Fruit fly (Drosophila melanogaster) whole organism, embryonic: ENCODE measurements around the gene CG17855.

ENCODE experiments used
- Antp ChIP-seq: fragments of 200-800 bp; sonication (Bioruptor generic); optimal IDR thresholded peaks from 3 replicates; lab custom pipeline; 2016; ENCODE audit warnings: missing biosample characterization, missing genetic modification characterization
- Atf-2 ChIP-seq: fragments of 200-800 bp; sonication (Bioruptor generic); optimal IDR thresholded peaks from 2 replicates; lab custom pipeline; 2016; ENCODE audit warnings: missing biosample characterization, missing genetic modification characterization
- BtbVII ChIP-seq: fragments of 200-800 bp; sonication (Bioruptor generic); optimal IDR thresholded peaks from 3 replicates; lab custom pipeline; 2017; ENCODE audit warnings: missing biosample characterization, mild to moderate bottlenecking, missing genetic modification characterization
- CG12769 ChIP-seq: fragments of 200-800 bp; sonication (Bioruptor generic); optimal IDR thresholded peaks from 2 replicates; lab custom pipeline; 2019; ENCODE audit warnings: missing biosample characterization, mild to moderate bottlenecking, missing genetic modification characterization, moderate library complexity
- CG12942 ChIP-seq: fragments of 200-800 bp; sonication (Bioruptor generic); optimal IDR thresholded peaks from 3 replicates; lab custom pipeline; 2016; ENCODE audit warnings: missing biosample characterization, missing genetic modification characterization
- CG14014 ChIP-seq: fragments of 200-800 bp; sonication (Bioruptor generic); IDR thresholded peaks from 2 replicates; pipeline ENCODE4 v1.3.6; 2022; ENCODE audit warnings: missing biosample characterization, missing genetic modification characterization
- CG14965 ChIP-seq: fragments of 200-800 bp; sonication (Bioruptor generic); optimal IDR thresholded peaks from 2 replicates; lab custom pipeline; 2016; ENCODE audit warnings: missing biosample characterization, missing genetic modification characterization, borderline replicate concordance
- CG15479 ChIP-seq: fragments of 200-800 bp; sonication (Bioruptor generic); optimal IDR thresholded peaks from 3 replicates; lab custom pipeline; 2019; ENCODE audit warnings: missing biosample characterization, mild to moderate bottlenecking, missing genetic modification characterization, moderate library complexity
- CG15514 ChIP-seq: fragments of 200-800 bp; sonication (Bioruptor generic); optimal IDR thresholded peaks from 3 replicates; lab custom pipeline; 2017; ENCODE audit warnings: missing biosample characterization, missing genetic modification characterization, mild to moderate bottlenecking, moderate library complexity, missing genetic modification reagents
- CG17829 ChIP-seq: fragments of 200-800 bp; optimal IDR thresholded peaks from 2 replicates; lab custom pipeline; 2019; ENCODE audit warnings: missing biosample characterization, mild to moderate bottlenecking, missing genetic modification characterization, moderate library complexity
- CG2202 ChIP-seq: fragments of 200-800 bp; sonication (Bioruptor generic); optimal IDR thresholded peaks from 2 replicates; lab custom pipeline; 2018; ENCODE audit warnings: missing biosample characterization, mild to moderate bottlenecking, missing genetic modification characterization
- CG30020 ChIP-seq: fragments of 200-800 bp; optimal IDR thresholded peaks from 2 replicates; lab custom pipeline; 2019; ENCODE audit warnings: missing biosample characterization, mild to moderate bottlenecking, missing genetic modification characterization, moderate library complexity
- CG31224 ChIP-seq: fragments of 200-800 bp; sonication (Bioruptor generic); IDR thresholded peaks from 2 replicates; pipeline ENCODE4 v1.3.6; 2022; ENCODE audit warnings: missing biosample characterization, missing genetic modification characterization
- CG31365 ChIP-seq: fragments of 200-800 bp; sonication (Bioruptor generic); optimal IDR thresholded peaks from 2 replicates; lab custom pipeline; 2018; ENCODE audit warnings: missing biosample characterization, mild to moderate bottlenecking, missing genetic modification characterization
- CG4854 ChIP-seq: fragments of 200-800 bp; sonication (Bioruptor generic); optimal IDR thresholded peaks from 2 replicates; lab custom pipeline; 2016; ENCODE audit warnings: missing biosample characterization, missing genetic modification characterization, inconsistent platforms
- CG6272 ChIP-seq: fragments of 200-800 bp; sonication (Bioruptor generic); IDR thresholded peaks from 2 replicates; pipeline ENCODE4 v1.3.6; 2022; ENCODE audit warnings: missing biosample characterization, missing genetic modification characterization
- CG6791 ChIP-seq: fragments of 200-800 bp; sonication (Bioruptor generic); IDR thresholded peaks from 3 replicates; pipeline ENCODE4 v1.3.6; 2022; ENCODE audit warnings: missing biosample characterization, missing genetic modification characterization; ENCODE audit not compliant: partially characterized antibody
- CG8388 ChIP-seq: fragments of 200-800 bp; sonication (Bioruptor generic); optimal IDR thresholded peaks from 2 replicates; lab custom pipeline; 2019; ENCODE audit warnings: missing biosample characterization, mild to moderate bottlenecking, missing genetic modification characterization, moderate library complexity
- CHES-1-like ChIP-seq: fragments of 200-800 bp; sonication (Bioruptor generic); optimal IDR thresholded peaks from 2 replicates; lab custom pipeline; 2016; ENCODE audit warnings: missing biosample characterization, missing genetic modification characterization
- CkIIα-i1 ChIP-seq: fragments of 200-800 bp; sonication (Bioruptor generic); IDR thresholded peaks from 2 replicates; pipeline ENCODE4 v1.3.6; 2022; ENCODE audit warnings: missing biosample characterization, missing genetic modification characterization
- HHEX ChIP-seq: fragments of 200-800 bp; sonication (Bioruptor generic); optimal IDR thresholded peaks from 3 replicates; lab custom pipeline; 2017; ENCODE audit warnings: missing biosample characterization, mild to moderate bottlenecking, missing genetic modification characterization, missing genetic modification reagents
- Oli ChIP-seq: fragments of 200-800 bp; sonication (Bioruptor generic); optimal IDR thresholded peaks from 2 replicates; lab custom pipeline; 2018; ENCODE audit warnings: missing biosample characterization, mild to moderate bottlenecking, missing genetic modification characterization, moderate library complexity
- Rfx ChIP-seq: fragments of 200-800 bp; sonication (Bioruptor generic); IDR thresholded peaks from 2 replicates; pipeline ENCODE4 v1.3.6; 2022; ENCODE audit warnings: missing biosample characterization, missing genetic modification characterization
- Six4 ChIP-seq: fragments of 200-800 bp; sonication (Bioruptor generic); optimal IDR thresholded peaks from 2 replicates; lab custom pipeline; 2016; ENCODE audit warnings: missing biosample characterization, missing genetic modification characterization
- Sox102F ChIP-seq: fragments of 200-800 bp; sonication (Bioruptor generic); optimal IDR thresholded peaks from 2 replicates; lab custom pipeline; 2018; ENCODE audit warnings: missing biosample characterization, mild to moderate bottlenecking, missing genetic modification characterization, moderate library complexity
- Stat92E ChIP-seq, 3 experiments: fragments of >200 bp in 2 of 3; fragments of 200-800 bp in 1 of 3; sonication (Bioruptor generic) in 1 of 3; optimal IDR thresholded peaks; 2 replicates each; lab custom pipeline; 2017 to 2019; ENCODE audit warnings: missing biosample characterization in 3 of 3, missing genetic modification characterization in 3 of 3, mild to moderate bottlenecking in 1 of 3, moderate library complexity in 1 of 3
- Tbp ChIP-seq: fragments of >200 bp; optimal IDR thresholded peaks from 2 replicates; lab custom pipeline; 2018; ENCODE audit warnings: missing biosample characterization, missing genetic modification characterization
- Usf ChIP-seq: fragments of 200-800 bp; sonication (Bioruptor generic); optimal IDR thresholded peaks from 2 replicates; lab custom pipeline; 2017; ENCODE audit warnings: missing genotype, missing biosample characterization, missing genetic modification characterization
- Xrp1 ChIP-seq: fragments of 200-800 bp; sonication (Bioruptor generic); IDR thresholded peaks from 2 replicates; pipeline ENCODE4 v1.3.6; 2022; ENCODE audit warnings: missing biosample characterization, missing genetic modification characterization
- ab ChIP-seq: fragments of 200-800 bp; sonication (Bioruptor generic); optimal IDR thresholded peaks from 2 replicates; lab custom pipeline; 2016; ENCODE audit warnings: missing biosample characterization, missing genetic modification characterization
- corto ChIP-seq: fragments of 200-800 bp; sonication (Bioruptor generic); optimal IDR thresholded peaks from 2 replicates; lab custom pipeline; 2016; ENCODE audit warnings: missing biosample characterization, mild to moderate bottlenecking, missing genetic modification characterization, moderate library complexity
- crc ChIP-seq: fragments of 200-800 bp; sonication (Bioruptor generic); optimal IDR thresholded peaks from 2 replicates; lab custom pipeline; 2016; ENCODE audit warnings: missing biosample characterization, missing genetic modification characterization
- crol ChIP-seq: fragments of 200-800 bp; sonication (Bioruptor generic); IDR thresholded peaks from 2 replicates; pipeline ENCODE4 v1.3.6; 2022; ENCODE audit warnings: missing biosample characterization, missing genetic modification characterization
- dan ChIP-seq: fragments of 200-800 bp; sonication (Bioruptor generic); IDR thresholded peaks from 2 replicates; pipeline ENCODE4 v1.3.6; 2022; ENCODE audit warnings: missing biosample characterization, missing genetic modification characterization
- ftz-f1 ChIP-seq: fragments of 200-800 bp; sonication (Bioruptor generic); optimal IDR thresholded peaks from 2 replicates; lab custom pipeline; 2016; ENCODE audit warnings: missing biosample characterization, missing genetic modification characterization
- gsb ChIP-seq: fragments of 200-800 bp; sonication (Bioruptor generic); IDR thresholded peaks from 2 replicates; pipeline ENCODE4 v1.3.6; 2022; ENCODE audit warnings: missing biosample characterization, missing genetic modification characterization
- gsb-n ChIP-seq: fragments of 200-800 bp; sonication (Bioruptor generic); optimal IDR thresholded peaks from 3 replicates; lab custom pipeline; 2018; ENCODE audit warnings: missing biosample characterization, mild to moderate bottlenecking, missing genetic modification characterization
- gt ChIP-seq: fragments of 200-800 bp; sonication (Bioruptor generic); IDR thresholded peaks from 2 replicates; pipeline ENCODE4 v1.3.6; 2022; ENCODE audit warnings: missing biosample characterization, missing genetic modification characterization
- h ChIP-seq: fragments of >200 bp; optimal IDR thresholded peaks from 2 replicates; lab custom pipeline; 2017
- hb ChIP-seq: fragments of 200-800 bp; sonication (Bioruptor generic); IDR thresholded peaks from 3 replicates; pipeline ENCODE4 v1.3.6; 2022; ENCODE audit warnings: missing biosample characterization, missing genetic modification characterization; ENCODE audit not compliant: partially characterized antibody
- lab ChIP-seq: fragments of 200-800 bp; sonication (Bioruptor generic); optimal IDR thresholded peaks from 3 replicates; lab custom pipeline; 2017; ENCODE audit warnings: missing biosample characterization, missing genetic modification characterization, mild to moderate bottlenecking, moderate library complexity, missing genetic modification reagents
- lov ChIP-seq, 2 experiments: fragments of 200-800 bp in 1 of 2; fragments of >200 bp in 1 of 2; sonication (Bioruptor generic) in 1 of 2; IDR thresholded peaks in 1 of 2; optimal IDR thresholded peaks in 1 of 2; 2 replicates in 1 of 2; 3 replicates in 1 of 2; pipeline versions ENCODE4 v1.3.6 to Lab custom; 2017 to 2022; ENCODE audit warnings: missing biosample characterization in 1 of 2, missing genetic modification characterization in 1 of 2
- sd ChIP-seq: fragments of 200-800 bp; sonication (Bioruptor generic); optimal IDR thresholded peaks from 3 replicates; lab custom pipeline; 2018; ENCODE audit warnings: missing biosample characterization, mild to moderate bottlenecking, missing genetic modification characterization, moderate library complexity
- sens-2 ChIP-seq: fragments of 200-800 bp; sonication (Bioruptor generic); IDR thresholded peaks from 2 replicates; pipeline ENCODE4 v1.3.6; 2022; ENCODE audit warnings: missing biosample characterization, missing genetic modification characterization
- so ChIP-seq: fragments of 200-800 bp; sonication (Bioruptor generic); IDR thresholded peaks from 3 replicates; pipeline ENCODE4 v1.3.6; 2022; ENCODE audit warnings: missing biosample characterization, missing genetic modification characterization
- sug ChIP-seq: fragments of 200-800 bp; optimal IDR thresholded peaks from 2 replicates; lab custom pipeline; 2019; ENCODE audit warnings: missing biosample characterization, mild to moderate bottlenecking, missing genetic modification characterization, moderate library complexity
- tup ChIP-seq: fragments of 200-800 bp; sonication (Bioruptor generic); optimal IDR thresholded peaks from 2 replicates; lab custom pipeline; 2016; ENCODE audit warnings: missing biosample characterization, mild to moderate bottlenecking, missing genetic modification characterization, moderate library complexity
- tx ChIP-seq: fragments of 200-800 bp; sonication (Bioruptor generic); optimal IDR thresholded peaks from 2 replicates; lab custom pipeline; 2016; ENCODE audit warnings: missing biosample characterization, missing genetic modification characterization
- vnd ChIP-seq: fragments of 200-800 bp; sonication (Bioruptor generic); IDR thresholded peaks from 3 replicates; pipeline ENCODE4 v1.3.6; 2022; ENCODE audit warnings: missing biosample characterization, missing genetic modification characterization; ENCODE audit not compliant: partially characterized antibody
- zfh2 ChIP-seq: fragments of 200-800 bp; sonication (Bioruptor generic); optimal IDR thresholded peaks from 2 replicates; lab custom pipeline; 2016; ENCODE audit warnings: missing biosample characterization, missing genetic modification characterization

The CG17855 gene

dm6 chr2L:9564527-9564926 is 24.2 kb downstream of the CG17855 start (continued):
- TF ChIP-seq Usf (GFP tag; lab: Kevin White, UChicago) (no peak), CG31224 (GFP tag; lab: Robert Waterston, UW) (no peak), CG2202 (no peak), Six4 (GFP tag; lab: Kevin White, UChicago) (no peak), CkIIα-i1 (GFP tag; lab: Robert Waterston, UW) (no peak), sd (tag; lab: Kevin White, UChicago) (no peak), CG8388 (GFP tag; lab: Kevin White, UChicago) (peak; percentile 36), CG4854 (no peak), gsb-n (no peak), CG14014 (GFP tag; lab: Robert Waterston, UW) (no peak), CG12769 (tag; lab: Kevin White, UChicago) (no peak), CG6791 (GFP tag; lab: Robert Waterston, UW) (no peak), Rfx (GFP tag; lab: Robert Waterston, UW) (peak; percentile 32; the same call in 1 of the 2 replicates), BtbVII (GFP tag; lab: Kevin White, UChicago) (no peak), CG31365 (no peak), zfh2 (GFP tag; lab: Kevin White, UChicago) (no peak), Oli (peak; percentile 59), h (lab: Kevin White, UChicago) (no peak), Stat92E (GFP tag; optimal IDR thresholded peaks at IDR 0.05; lab: Kevin White, UChicago) (no peak), Atf-2 (GFP tag; lab: Kevin White, UChicago) (no peak), CG30020 (tag; lab: Kevin White, UChicago) (no peak), lov (optimal IDR thresholded peaks at IDR 0.05; lab: Kevin White, UChicago) (no peak), lov (GFP tag; IDR thresholded peaks at IDR 0.05; lab: Robert Waterston, UW) (no peak), HHEX (GFP tag; lab: Kevin White, UChicago) (peak; percentile 42), CG15514 (GFP tag; lab: Kevin White, UChicago) (peak; percentile 16), CG15479 (no peak), CG14965 (GFP tag; lab: Kevin White, UChicago) (no peak), CG17829 (tag; lab: Kevin White, UChicago) (peak; percentile 29), vnd (GFP tag; lab: Robert Waterston, UW) (no peak), crc (no peak), ab (GFP tag; lab: Kevin White, UChicago) (no peak), corto (GFP tag; lab: Kevin White, UChicago) (no peak), Sox102F (peak; percentile 68), ftz-f1 (no peak), CG6272 (GFP tag; lab: Robert Waterston, UW) (no peak), so (0 out of 3 replicates have a peak, but pooled peaks have one; percentile 29), gt (GFP tag; lab: Robert Waterston, UW) (no peak), tx (GFP tag; lab: Kevin White, UChicago) (no peak), lab (GFP tag; lab: Kevin White, UChicago) (peak; percentile 66), Xrp1 (GFP tag; lab: Robert Waterston, UW) (0 out of 2 replicates have a peak, but pooled peaks have one; percentile 29), dan (GFP tag; lab: Robert Waterston, UW) (no peak), hb (no peak), Antp (GFP tag; lab: Kevin White, UChicago) (no peak), crol (GFP tag; lab: Robert Waterston, UW) (no peak), CHES-1-like (GFP tag; lab: Kevin White, UChicago) (no peak), sens-2 (GFP tag; lab: Robert Waterston, UW) (no peak), sug (tag; lab: Kevin White, UChicago) (peak; percentile 41), CG12942 (no peak), Tbp (GFP tag; lab: Kevin White, UChicago) (no peak), tup (GFP tag; lab: Kevin White, UChicago) (no peak), gsb (GFP tag; lab: Robert Waterston, UW) (no peak)
